Fruit fly (Drosophila melanogaster) whole organism, adult: Measurements from ENCODE around the gene daw.
A peak's percentile ranks its signal among the peaks of the same experiment; 100 is the strongest.

Experiments used
- CG12768 ChIP-seq: fragments of 200-800 bp; sonication (Bioruptor generic); optimal IDR thresholded peaks from 2 replicates; lab custom pipeline; 2017; ENCODE audit warnings: missing biosample characterization, missing genetic modification characterization, mild to moderate bottlenecking, moderate library complexity, missing genetic modification reagents
- CG14711 ChIP-seq: fragments of 200-800 bp; sonication (Bioruptor generic); optimal IDR thresholded peaks from 2 replicates; lab custom pipeline; 2018; ENCODE audit warnings: missing biosample characterization, mild to moderate bottlenecking, missing genetic modification characterization, moderate library complexity
- CG5204 ChIP-seq: fragments of 200-800 bp; sonication (Bioruptor generic); optimal IDR thresholded peaks from 2 replicates; lab custom pipeline; 2016; ENCODE audit warnings: missing biosample characterization, missing genetic modification characterization
- Hr96 ChIP-seq: fragments of 200-800 bp; sonication (Bioruptor generic); optimal IDR thresholded peaks from 2 replicates; lab custom pipeline; 2016; ENCODE audit warnings: missing biosample characterization, missing genetic modification characterization
- cnc ChIP-seq, 2 experiments: fragments of >200 bp; optimal IDR thresholded peaks; 2 replicates each; lab custom pipeline; 2017
- ovo ChIP-seq: fragments of 200-800 bp; sonication (Bioruptor generic); optimal IDR thresholded peaks from 2 replicates; lab custom pipeline; 2016; ENCODE audit warnings: missing biosample characterization, missing genetic modification characterization
- tj ChIP-seq: fragments of 200-800 bp; sonication (Bioruptor generic); optimal IDR thresholded peaks from 3 replicates; lab custom pipeline; 2017; ENCODE audit warnings: missing biosample characterization, mild to moderate bottlenecking, missing genetic modification characterization, moderate library complexity
- toe ChIP-seq: fragments of 200-800 bp; sonication (Bioruptor generic); optimal IDR thresholded peaks from 2 replicates; lab custom pipeline; 2016; ENCODE audit warnings: missing biosample characterization, missing genetic modification characterization

- no peak for TF ChIP-seq tj (GFP tag; lab: Kevin White, UChicago)
- no peak for TF ChIP-seq ovo (GFP tag; lab: Kevin White, UChicago)
- peak; percentile 45 for TF ChIP-seq CG12768 (GFP tag; lab: Kevin White, UChicago)
- no peak for TF ChIP-seq toe (GFP tag; lab: Kevin White, UChicago)
- no peak for TF ChIP-seq CG5204
- TF ChIP-seq Hr96 (GFP tag; lab: Kevin White, UChicago), result no peak
- TF ChIP-seq CG14711 (tag; lab: Kevin White, UChicago), result no peak
- no peak for TF ChIP-seq cnc (optimal IDR thresholded peaks at IDR 0.05; lab: Kevin White, UChicago)
These were observed 46.5 kb downstream of the daw start for dm6 chr2L:2851589-2851988.
